Worm (Caenorhabditis elegans): ENCODE data around the gene W06H8.2.

DNA sequence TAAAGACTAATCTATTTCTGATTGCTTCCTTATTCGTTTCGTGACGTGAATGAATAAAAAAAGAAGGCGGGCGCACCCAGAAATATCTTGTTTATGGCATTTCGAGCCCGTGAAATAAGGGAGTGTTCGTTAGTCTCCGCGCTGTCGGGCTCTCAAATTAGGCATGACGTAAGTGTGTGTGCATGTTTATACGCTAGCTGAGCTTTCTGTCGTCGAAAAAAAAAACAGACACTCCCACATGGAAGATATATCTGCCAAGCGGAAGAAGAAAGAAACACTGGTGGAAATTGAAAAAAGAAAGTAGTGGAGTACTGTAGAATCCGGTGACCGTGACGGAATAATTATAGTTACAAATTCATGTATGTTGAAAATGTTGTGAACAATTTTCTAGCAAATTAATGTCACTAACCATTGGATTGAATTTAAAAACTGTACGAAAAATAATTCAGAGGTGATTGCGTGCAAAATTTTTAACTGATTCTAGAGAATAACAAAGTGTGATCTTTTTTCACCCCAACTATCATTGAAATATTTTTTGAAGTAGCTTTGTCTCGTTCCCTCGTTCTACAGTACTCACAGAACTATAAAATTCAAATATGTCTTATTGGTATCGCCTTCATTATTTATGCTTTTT lies 18.5 kb downstream of the W06H8.2 start:
- no peak for TF ChIP-seq elt-4 (tag; optimal IDR thresholded peaks at IDR 0.05)
- TF ChIP-seq ama-1 (optimal IDR thresholded peaks at IDR 0.05): no peak
- no peak for TF ChIP-seq ets-4 (tag; optimal IDR thresholded peaks at IDR 0.05)
- no peak for TF ChIP-seq ref-2 (tag; optimal IDR thresholded peaks at IDR 0.05)
- no peak for TF ChIP-seq pat-9 (tag; optimal IDR thresholded peaks at IDR 0.05)
- no peak for TF ChIP-seq pha-2 (tag; optimal IDR thresholded peaks at IDR 0.05)

All from whole organism, late embryonic.